Worm (Caenorhabditis elegans): ENCODE measurements around the gene gyg-1.

The gyg-1 gene

ce11 chrX:3542242-3542641 lies 4.8 kb downstream of the gyg-1 start, which contains the start of gene rgs-7:
Gene rgs-7, plus strand, starts transcription at chrX:3542542.
- TF ChIP-seq lin-32 (GFP tag; optimal IDR thresholded peaks at IDR 0.05) = no peak
- no peak for TF ChIP-seq lin-13 (tag; optimal IDR thresholded peaks at IDR 0.05)
- no peak for TF ChIP-seq nhr-76 (tag; optimal IDR thresholded peaks at IDR 0.05)
- TF ChIP-seq blmp-1 (tag; optimal IDR thresholded peaks at IDR 0.05) = no peak
- no peak for TF ChIP-seq nhr-2 (tag; optimal IDR thresholded peaks at IDR 0.05)
- no peak for TF ChIP-seq tbx-8 (GFP tag; optimal IDR thresholded peaks at IDR 0.05)
- TF ChIP-seq ceh-43 (GFP tag; optimal IDR thresholded peaks at IDR 0.05) = no peak
- no peak for TF ChIP-seq pha-4 (tag; optimal IDR thresholded peaks at IDR 0.05)
- no peak for TF ChIP-seq ceh-39 (tag; optimal IDR thresholded peaks at IDR 0.05)

ce11 chrX:3547097-3547496 lies 9.7 kb downstream of the gyg-1 start:
- TF ChIP-seq nhr-2 (tag; optimal IDR thresholded peaks at IDR 0.05) (no peak), unc-39 (tag; optimal IDR thresholded peaks at IDR 0.05) (no peak), lsy-2 (tag; optimal IDR thresholded peaks at IDR 0.05) (no peak), unc-120 (tag; optimal IDR thresholded peaks at IDR 0.05; ENCODE audit: poor library complexity, severe bottlenecking) (no peak), pha-4 (tag; optimal IDR thresholded peaks at IDR 0.05) (no peak), cnd-1 (tag; optimal IDR thresholded peaks at IDR 0.05) (no peak)

ce11 chrX:3547828-3548227 lies 10.4 kb downstream of the gyg-1 start:
- TF ChIP-seq unc-39 (tag; optimal IDR thresholded peaks at IDR 0.05) (no peak), nhr-28 (tag; optimal IDR thresholded peaks at IDR 0.05) (no peak), hlh-1 (tag; optimal IDR thresholded peaks at IDR 0.05) (no peak), mep-1 (tag; optimal IDR thresholded peaks at IDR 0.05) (no peak), elt-1 (tag; optimal IDR thresholded peaks at IDR 0.05; ENCODE audit: borderline replicate concordance, insufficient read depth) (no peak), zip-8 (tag; optimal IDR thresholded peaks at IDR 0.05) (no peak), flh-1 (GFP tag; optimal IDR thresholded peaks at IDR 0.05) (no peak), blmp-1 (tag; optimal IDR thresholded peaks at IDR 0.05) (no peak), nhr-12 (tag; optimal IDR thresholded peaks at IDR 0.05) (no peak), lin-13 (tag; optimal IDR thresholded peaks at IDR 0.05) (no peak), mls-2 (tag; optimal IDR thresholded peaks at IDR 0.05) (no peak), nhr-237 (tag; optimal IDR thresholded peaks at IDR 0.05) (no peak), M03D4.4 (tag; optimal IDR thresholded peaks at IDR 0.05) (no peak)

- no peak for TF ChIP-seq pha-4 (tag; optimal IDR thresholded peaks at IDR 0.05)
- no peak for TF ChIP-seq M03D4.4 (tag; optimal IDR thresholded peaks at IDR 0.05)
- no peak for TF ChIP-seq cnd-1 (tag; optimal IDR thresholded peaks at IDR 0.05)
- no peak for TF ChIP-seq blmp-1 (tag; optimal IDR thresholded peaks at IDR 0.05)
- TF ChIP-seq lsy-2 (tag; optimal IDR thresholded peaks at IDR 0.05) = no peak
- no peak for TF ChIP-seq unc-62 (GFP tag; optimal IDR thresholded peaks at IDR 0.05)
- no peak for TF ChIP-seq hlh-1 (tag; optimal IDR thresholded peaks at IDR 0.05)
- no peak for TF ChIP-seq zip-8 (tag; optimal IDR thresholded peaks at IDR 0.05)
- no peak for TF ChIP-seq drap-1 (GFP tag; optimal IDR thresholded peaks at IDR 0.05)
Measured at ce11 chrX:3548716-3549115, 11.3 kb downstream of the gyg-1 start.

- TF ChIP-seq hlh-1 (tag; optimal IDR thresholded peaks at IDR 0.05) (no peak), pha-4 (tag; optimal IDR thresholded peaks at IDR 0.05) (no peak), elt-1 (tag; optimal IDR thresholded peaks at IDR 0.05; ENCODE audit: borderline replicate concordance, insufficient read depth) (no peak), flh-1 (GFP tag; optimal IDR thresholded peaks at IDR 0.05) (no peak), mep-1 (tag; optimal IDR thresholded peaks at IDR 0.05) (no peak), tbx-8 (GFP tag; optimal IDR thresholded peaks at IDR 0.05) (no peak), zip-8 (tag; optimal IDR thresholded peaks at IDR 0.05) (no peak), sptf-1 (tag; optimal IDR thresholded peaks at IDR 0.05) (no peak), elt-3 (tag; optimal IDR thresholded peaks at IDR 0.05) (no peak), snpc-4 (tag; optimal IDR thresholded peaks at IDR 0.05) (no peak)
Measured at ce11 chrX:3551173-3551572, 13.7 kb downstream of the gyg-1 start.

ce11 chrX:3552948-3553347 lies 15.5 kb downstream of the gyg-1 start:
- no peak for TF ChIP-seq snpc-4 (tag; optimal IDR thresholded peaks at IDR 0.05)
- no peak for TF ChIP-seq ceh-39 (tag; optimal IDR thresholded peaks at IDR 0.05)

ce11 chrX:3553687-3554086 lies 16.3 kb downstream of the gyg-1 start:
- TF ChIP-seq sem-2 (GFP tag; optimal IDR thresholded peaks at IDR 0.05) = no peak
- TF ChIP-seq ztf-11 (tag; optimal IDR thresholded peaks at IDR 0.05) = no peak
- TF ChIP-seq lin-32 (GFP tag; optimal IDR thresholded peaks at IDR 0.05) = no peak
- no peak for TF ChIP-seq elt-3 (tag; optimal IDR thresholded peaks at IDR 0.05)
- TF ChIP-seq bed-3 (GFP tag; optimal IDR thresholded peaks at IDR 0.05) = no peak
- no peak for TF ChIP-seq cnd-1 (tag; optimal IDR thresholded peaks at IDR 0.05)
- TF ChIP-seq nhr-2 (tag; optimal IDR thresholded peaks at IDR 0.05) = no peak
- no peak for TF ChIP-seq elt-1 (tag; optimal IDR thresholded peaks at IDR 0.05; ENCODE audit: borderline replicate concordance, insufficient read depth)
- no peak for TF ChIP-seq mep-1 (tag; optimal IDR thresholded peaks at IDR 0.05)
- TF ChIP-seq unc-120 (tag; optimal IDR thresholded peaks at IDR 0.05; ENCODE audit: poor library complexity, severe bottlenecking) = no peak
- TF ChIP-seq hlh-1 (tag; optimal IDR thresholded peaks at IDR 0.05) = no peak
